Worm (Caenorhabditis elegans) whole organism, L2 larva: ENCODE measurements around the gene nac-2.

Source experiments
- C34F6.9 ChIP-seq: fragments of 150-350 bp; optimal IDR thresholded peaks from 2 replicates; lab custom pipeline; 2014; ENCODE audit warnings: missing biosample characterization, missing genetic modification characterization
- F13H6.1 ChIP-seq: sonication (generic microtip); optimal IDR thresholded peaks from 2 replicates; lab custom pipeline; 2016; ENCODE audit warnings: missing genetic modification characterization, missing compliant biosample characterization
- Y55F3AM.14 ChIP-seq: fragments of 200-800 bp; sonication (Bioruptor generic); optimal IDR thresholded peaks from 2 replicates; lab custom pipeline; 2018; ENCODE audit warnings: mild to moderate bottlenecking, missing genetic modification characterization, missing compliant biosample characterization
- ZK546.5 ChIP-seq: sonication (generic microtip); optimal IDR thresholded peaks from 2 replicates; lab custom pipeline; 2017; ENCODE audit warnings: missing biosample characterization, missing genetic modification characterization
- alr-1 ChIP-seq: fragments of 150-350 bp; optimal IDR thresholded peaks from 2 replicates; lab custom pipeline; 2014; ENCODE audit warnings: missing biosample characterization, missing genetic modification characterization
- aly-2 ChIP-seq: fragments of 150-350 bp; optimal IDR thresholded peaks from 2 replicates; lab custom pipeline; 2014; ENCODE audit warnings: missing biosample characterization, missing genetic modification characterization
- ama-1 ChIP-seq: fragments of 150-350 bp; optimal IDR thresholded peaks from 2 replicates; lab custom pipeline; 2018; ENCODE audit warnings: inconsistent platforms
- blmp-1 ChIP-seq: sonication (generic microtip); optimal IDR thresholded peaks from 2 replicates; lab custom pipeline; 2017; ENCODE audit warnings: missing genetic modification characterization, mild to moderate bottlenecking, missing compliant biosample characterization, antibody characterized with exemption, moderate library complexity; ENCODE audit not compliant: insufficient read depth
- ceh-16 ChIP-seq: fragments of 150-350 bp; optimal IDR thresholded peaks from 2 replicates; lab custom pipeline; 2014; ENCODE audit warnings: missing biosample characterization, missing genetic modification characterization
- crh-2 ChIP-seq: sonication (generic microtip); optimal IDR thresholded peaks from 2 replicates; lab custom pipeline; 2017; ENCODE audit warnings: missing biosample characterization, missing genetic modification characterization
- egl-27 ChIP-seq: sonication (generic microtip); optimal IDR thresholded peaks from 3 replicates; lab custom pipeline; 2017; ENCODE audit warnings: missing biosample characterization, missing genetic modification reagents, missing genetic modification characterization
- elt-1 ChIP-seq: fragments of 150-350 bp; optimal IDR thresholded peaks from 2 replicates; lab custom pipeline; 2014; ENCODE audit warnings: missing biosample characterization, missing genetic modification characterization
- elt-3 ChIP-seq: sonication (generic microtip); optimal IDR thresholded peaks from 2 replicates; lab custom pipeline; 2017; ENCODE audit warnings: missing biosample characterization, missing genetic modification characterization
- fos-1 ChIP-seq: fragments of 150-350 bp; optimal IDR thresholded peaks from 2 replicates; lab custom pipeline; 2014; ENCODE audit warnings: missing biosample characterization, missing genetic modification characterization
- gmeb-1 ChIP-seq: fragments of 150-350 bp; optimal IDR thresholded peaks from 2 replicates; lab custom pipeline; 2014; ENCODE audit warnings: missing biosample characterization, missing genetic modification characterization
- lin-11 ChIP-seq: fragments of 150-350 bp; sonication (generic microtip); optimal IDR thresholded peaks from 2 replicates; lab custom pipeline; 2014; ENCODE audit warnings: missing biosample characterization, missing genetic modification characterization, inconsistent platforms, mixed read lengths
- lin-13 ChIP-seq: fragments of 150-350 bp; optimal IDR thresholded peaks from 2 replicates; lab custom pipeline; 2014; ENCODE audit warnings: missing biosample characterization, missing genetic modification reagents, missing genetic modification characterization
- lsy-2 ChIP-seq, 2 experiments: fragments of 150-350 bp in 1 of 2; sonication (generic microtip) in 1 of 2; optimal IDR thresholded peaks; 2 replicates each; lab custom pipeline; 2014 to 2017; ENCODE audit warnings: missing biosample characterization in 2 of 2, missing genetic modification characterization in 2 of 2
- mab-5 ChIP-seq: fragments of 150-350 bp; optimal IDR thresholded peaks from 2 replicates; lab custom pipeline; 2014; ENCODE audit warnings: missing biosample characterization, missing genetic modification characterization
- mbf-1 ChIP-seq: sonication (generic microtip); optimal IDR thresholded peaks from 2 replicates; lab custom pipeline; 2017; ENCODE audit warnings: missing biosample characterization, missing genetic modification characterization
- mdl-1 ChIP-seq, 2 experiments: fragments of 150-350 bp in 1 of 2; sonication (generic microtip) in 1 of 2; optimal IDR thresholded peaks; 2 replicates each; lab custom pipeline; 2017; ENCODE audit warnings: missing biosample characterization in 2 of 2, missing genetic modification characterization in 2 of 2
- nhr-10 ChIP-seq: sonication (generic microtip); optimal IDR thresholded peaks from 2 replicates; lab custom pipeline; 2017; ENCODE audit warnings: missing biosample characterization, missing genetic modification characterization
- nhr-11 ChIP-seq: fragments of 150-350 bp; optimal IDR thresholded peaks from 2 replicates; lab custom pipeline; 2014; ENCODE audit warnings: missing biosample characterization, missing genetic modification characterization
- nhr-12 ChIP-seq: fragments of 150-350 bp; optimal IDR thresholded peaks from 2 replicates; lab custom pipeline; 2014; ENCODE audit warnings: missing biosample characterization, missing genetic modification characterization
- nhr-129 ChIP-seq: fragments of 150-350 bp; optimal IDR thresholded peaks from 2 replicates; lab custom pipeline; 2014; ENCODE audit warnings: missing biosample characterization, missing genetic modification characterization
- nhr-21 ChIP-seq: fragments of 150-350 bp; optimal IDR thresholded peaks from 2 replicates; lab custom pipeline; 2014; ENCODE audit warnings: missing biosample characterization, missing genetic modification characterization
- nhr-237 ChIP-seq: fragments of 150-350 bp; optimal IDR thresholded peaks from 2 replicates; lab custom pipeline; 2014; ENCODE audit warnings: missing biosample characterization, missing genetic modification characterization
- nhr-25 ChIP-seq: fragments of 150-350 bp; sonication (generic microtip); optimal IDR thresholded peaks from 3 replicates; lab custom pipeline; 2014; ENCODE audit warnings: missing biosample characterization, missing genetic modification characterization
- nhr-77 ChIP-seq: fragments of 150-350 bp; optimal IDR thresholded peaks from 2 replicates; lab custom pipeline; 2014; ENCODE audit warnings: missing biosample characterization, missing genetic modification characterization
- skn-1 ChIP-seq: sonication (generic microtip); optimal IDR thresholded peaks from 2 replicates; lab custom pipeline; 2017; ENCODE audit warnings: missing biosample characterization, missing genetic modification characterization
- sma-3 ChIP-seq: sonication (generic microtip); optimal IDR thresholded peaks from 2 replicates; lab custom pipeline; 2016; ENCODE audit warnings: missing genetic modification reagents, missing genetic modification characterization, missing compliant biosample characterization
- sma-9 ChIP-seq, 2 experiments: fragments of 150-350 bp in 1 of 2; sonication (generic microtip) in 1 of 2; optimal IDR thresholded peaks; 2 replicates each; lab custom pipeline; 2014 to 2016; ENCODE audit warnings: missing genetic modification characterization in 2 of 2, mild to moderate bottlenecking in 1 of 2, missing biosample characterization in 1 of 2, missing compliant biosample characterization in 1 of 2, missing genetic modification reagents in 1 of 2, moderate library complexity in 1 of 2
- snpc-4 ChIP-seq: fragments of 150-350 bp; optimal IDR thresholded peaks from 2 replicates; lab custom pipeline; 2014; ENCODE audit warnings: missing biosample characterization, missing genetic modification characterization
- unc-39 ChIP-seq: fragments of 150-350 bp; optimal IDR thresholded peaks from 2 replicates; lab custom pipeline; 2014; ENCODE audit warnings: missing biosample characterization, missing genetic modification characterization
- unc-55 ChIP-seq: fragments of 150-350 bp; sonication (generic microtip); optimal IDR thresholded peaks from 3 replicates; lab custom pipeline; 2014; ENCODE audit warnings: missing biosample characterization, missing genetic modification reagents, missing genetic modification characterization
- unc-62 ChIP-seq: fragments of 150-350 bp; optimal IDR thresholded peaks from 2 replicates; lab custom pipeline; 2014; ENCODE audit warnings: missing biosample characterization, missing genetic modification reagents, missing genetic modification characterization
- ztf-1 ChIP-seq: fragments of 200-800 bp; sonication (Bioruptor generic); conservative IDR thresholded peaks from 2 replicates; pipeline ENCODE4 v1.3.6; 2022; ENCODE audit warnings: missing genetic modification characterization, missing compliant biosample characterization
- ztf-11 ChIP-seq: sonication (generic microtip); optimal IDR thresholded peaks from 2 replicates; lab custom pipeline; 2017; ENCODE audit warnings: missing biosample characterization, missing genetic modification characterization
- ztf-4 ChIP-seq: fragments of 150-350 bp; optimal IDR thresholded peaks from 2 replicates; lab custom pipeline; 2014; ENCODE audit warnings: missing biosample characterization, missing genetic modification characterization

Gene nac-2

DNA sequence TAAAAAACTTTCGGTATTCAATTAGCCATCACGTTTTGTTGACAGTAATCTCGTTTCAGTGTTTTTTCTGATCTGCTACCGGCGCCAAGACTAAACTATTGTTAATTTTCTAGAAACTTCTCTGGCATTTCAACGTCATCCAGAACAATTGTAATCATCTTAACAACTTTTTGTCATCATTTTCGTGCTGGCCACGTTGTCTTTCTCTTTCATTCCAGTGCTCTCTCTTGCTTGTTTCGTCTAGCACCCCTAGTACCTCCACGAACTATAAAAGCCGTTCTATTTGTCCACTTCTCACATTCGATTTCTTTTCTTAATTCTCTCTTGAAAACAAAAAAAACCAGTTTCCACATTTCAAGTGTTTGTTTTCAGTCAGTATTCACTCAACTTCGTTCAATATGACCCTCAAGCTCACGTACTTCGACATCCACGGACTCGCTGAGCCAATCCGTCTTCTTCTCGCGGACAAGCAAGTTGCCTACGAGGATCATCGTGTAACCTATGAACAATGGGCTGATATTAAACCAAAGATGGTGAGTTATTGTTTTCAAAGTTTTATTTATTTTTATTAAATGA is 15.9 kb upstream of the nac-2 start, which contains the start of gene gst-1:
Gene gst-1 (plus strand): TSS at position 373 of the 576 bp plus-strand sequence.
- TF ChIP-seq C34F6.9 (tag; lab: Kevin White, UChicago) (peak; percentile 41), lin-13 (GFP tag; lab: Kevin White, UChicago) (no peak), mbf-1 (tag; lab: Kevin White, UChicago) (no peak), aly-2 (tag; lab: Kevin White, UChicago) (no peak), F13H6.1 (tag; lab: Kevin White, UChicago) (no peak), fos-1 (peak; percentile 16), lin-11 (tag; lab: Kevin White, UChicago) (no peak), nhr-12 (tag; lab: Kevin White, UChicago) (no peak), elt-1 (no peak), sma-3 (no peak), elt-3 (tag; lab: Kevin White, UChicago) (no peak), nhr-129 (no peak), nhr-11 (tag; lab: Kevin White, UChicago) (no peak), egl-27 (tag; lab: Kevin White, UChicago) (no peak), unc-62 (GFP tag; lab: Kevin White, UChicago) (no peak), gmeb-1 (tag; lab: Kevin White, UChicago) (no peak), sma-9 (GFP tag; optimal IDR thresholded peaks at IDR 0.05; lab: Kevin White, UChicago) (peak; percentile 62), sma-9 (tag; optimal IDR thresholded peaks at IDR 0.05; lab: Kevin White, UChicago) (no peak), skn-1 (peak; percentile 97), snpc-4 (no peak), nhr-10 (tag; lab: Kevin White, UChicago) (no peak), ama-1 (peak; percentile 80), ztf-11 (no peak), ztf-1 (no peak), mdl-1 (tag; optimal IDR thresholded peaks at IDR 0.05; lab: Kevin White, UChicago) (no peak), crh-2 (tag; lab: Kevin White, UChicago) (peak; percentile 84), blmp-1 (no peak), nhr-237 (tag; lab: Kevin White, UChicago) (no peak), ztf-4 (no peak), unc-39 (tag; lab: Kevin White, UChicago) (no peak), ZK546.5 (tag; lab: Kevin White, UChicago) (no peak), nhr-21 (tag; lab: Kevin White, UChicago) (no peak), alr-1 (no peak), mab-5 (no peak), lsy-2 (tag; optimal IDR thresholded peaks at IDR 0.05; lab: Kevin White, UChicago) (peak in 1 of 2 experiments; percentile 40), ceh-16 (tag; lab: Kevin White, UChicago) (no peak), nhr-25 (tag; lab: Kevin White, UChicago) (no peak)

DNA sequence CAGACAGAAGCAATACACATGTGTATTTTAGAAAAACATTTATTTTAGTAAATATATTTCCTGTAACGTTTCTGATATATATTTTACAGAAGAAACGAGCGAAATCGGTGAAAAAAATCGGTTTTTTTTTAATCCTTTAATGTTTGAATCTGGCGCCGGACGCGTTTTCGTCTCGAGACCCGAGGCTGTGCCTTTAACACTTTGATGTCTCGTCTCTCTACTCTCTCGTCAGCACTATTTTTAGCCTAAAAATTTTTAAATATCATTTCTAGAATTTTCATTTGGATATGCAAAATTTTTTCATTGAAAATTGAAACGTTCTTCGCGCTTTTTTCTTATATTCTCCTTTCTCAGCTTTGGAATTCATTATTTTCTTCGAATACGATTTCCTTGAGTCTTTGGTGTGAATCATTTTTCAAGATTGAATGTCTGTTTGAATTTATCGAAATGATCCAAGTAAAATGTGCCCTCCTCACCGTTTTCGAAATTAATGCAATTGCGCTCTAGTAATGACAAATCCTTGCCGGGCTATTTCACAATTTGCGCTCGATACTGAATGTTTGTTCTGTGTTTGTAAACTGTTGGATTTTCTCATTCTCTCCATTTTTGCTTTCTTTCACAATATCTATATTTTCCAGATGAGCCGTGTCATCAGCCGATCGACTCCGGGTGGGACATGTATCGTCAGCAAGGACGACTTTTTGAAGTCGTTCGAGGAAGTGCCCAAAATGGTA is 11.5 kb upstream of the nac-2 start, which contains the start of gene cls-2:
Gene cls-2 (plus strand): TSS at position 635 of the 734 bp plus-strand sequence.
- TF ChIP-seq Y55F3AM.14 = no peak
- no peak for TF ChIP-seq skn-1
- TF ChIP-seq lin-11 (tag; lab: Kevin White, UChicago) = no peak
- TF ChIP-seq unc-62 (GFP tag; lab: Kevin White, UChicago) = no peak
- peak; percentile 31 for TF ChIP-seq crh-2 (tag; lab: Kevin White, UChicago)
- no peak for TF ChIP-seq alr-1
- TF ChIP-seq ztf-1 = no peak
- TF ChIP-seq lsy-2 (tag; optimal IDR thresholded peaks at IDR 0.05; lab: Kevin White, UChicago) = peak in 1 of 2 experiments; percentile 23
- TF ChIP-seq C34F6.9 (tag; lab: Kevin White, UChicago) = peak; percentile 12
- no peak for TF ChIP-seq ZK546.5 (tag; lab: Kevin White, UChicago)
- no peak for TF ChIP-seq nhr-77
- peak; percentile 60 for TF ChIP-seq nhr-129
- peak; percentile 17 for TF ChIP-seq unc-55 (GFP tag; lab: Kevin White, UChicago)
